Fruit fly (Drosophila melanogaster) whole organism, embryonic: ENCODE data around the gene CG42784.
A peak's percentile ranks its signal among the peaks of the same experiment; 100 is the strongest.

Experiments used
- Aef1 ChIP-seq: fragments of 200-800 bp; sonication (Bioruptor generic); IDR thresholded peaks from 3 replicates; pipeline ENCODE4 v1.3.6; 2022; ENCODE audit warnings: missing biosample characterization, missing genetic modification characterization
- CG10321 ChIP-seq: fragments of 200-800 bp; sonication (Bioruptor generic); IDR thresholded peaks from 2 replicates; pipeline ENCODE4 v1.3.6; 2022; ENCODE audit warnings: missing biosample characterization, missing genetic modification characterization
- CG10543 ChIP-seq: fragments of 200-800 bp; sonication (Bioruptor generic); optimal IDR thresholded peaks from 3 replicates; lab custom pipeline; 2017; ENCODE audit warnings: missing biosample characterization, mild to moderate bottlenecking, missing genetic modification characterization, moderate library complexity
- CG1233 ChIP-seq: fragments of 200-800 bp; sonication (Bioruptor generic); optimal IDR thresholded peaks from 4 replicates; lab custom pipeline; 2018; ENCODE audit warnings: missing biosample characterization, mild to moderate bottlenecking, missing genetic modification characterization
- CG12744 ChIP-seq: fragments of 200-800 bp; sonication (Bioruptor generic); optimal IDR thresholded peaks from 2 replicates; lab custom pipeline; 2016; ENCODE audit warnings: missing biosample characterization, missing genetic modification characterization
- CG13424 ChIP-seq: fragments of 200-800 bp; sonication (Bioruptor generic); optimal IDR thresholded peaks from 2 replicates; lab custom pipeline; 2019; ENCODE audit warnings: missing biosample characterization, mild to moderate bottlenecking, missing genetic modification characterization, moderate library complexity
- CG13775 ChIP-seq: fragments of 200-800 bp; sonication (Bioruptor generic); optimal IDR thresholded peaks from 3 replicates; lab custom pipeline; 2017; ENCODE audit warnings: missing biosample characterization, mild to moderate bottlenecking, missing genetic modification characterization
- CG17385 ChIP-seq: fragments of 200-800 bp; sonication (Bioruptor generic); optimal IDR thresholded peaks from 3 replicates; lab custom pipeline; 2018; ENCODE audit warnings: missing biosample characterization, mild to moderate bottlenecking, missing genetic modification characterization
- CG17612 ChIP-seq: fragments of 200-800 bp; sonication (Bioruptor generic); IDR thresholded peaks from 2 replicates; pipeline ENCODE4 v1.3.6; 2022; ENCODE audit warnings: missing biosample characterization, missing genetic modification characterization
- CG2116 ChIP-seq: fragments of 200-800 bp; sonication (Bioruptor generic); optimal IDR thresholded peaks from 3 replicates; lab custom pipeline; 2018; ENCODE audit warnings: missing biosample characterization, mild to moderate bottlenecking, missing genetic modification characterization
- CG31441 ChIP-seq: fragments of 200-800 bp; sonication (Bioruptor generic); IDR thresholded peaks from 2 replicates; pipeline ENCODE4 v1.3.6; 2022; ENCODE audit warnings: missing biosample characterization, missing genetic modification characterization
- CG3838 ChIP-seq: fragments of 200-800 bp; sonication (Bioruptor generic); optimal IDR thresholded peaks from 3 replicates; lab custom pipeline; 2016; ENCODE audit warnings: missing biosample characterization, missing genetic modification characterization
- CG3995 ChIP-seq: fragments of 200-800 bp; sonication (Bioruptor generic); optimal IDR thresholded peaks from 3 replicates; lab custom pipeline; 2016; ENCODE audit warnings: missing biosample characterization, missing genetic modification characterization
- CG5953 ChIP-seq: fragments of 200-800 bp; sonication (Bioruptor generic); IDR thresholded peaks from 2 replicates; pipeline ENCODE4 v1.3.6; 2022; ENCODE audit warnings: missing biosample characterization, missing genetic modification characterization
- CG8290 ChIP-seq, 3 experiments: fragments of 200-800 bp; sonication (Bioruptor generic); optimal IDR thresholded peaks; 2 replicates each; lab custom pipeline; 2016 to 2019; ENCODE audit warnings: missing biosample characterization in 3 of 3, missing genetic modification characterization in 3 of 3, mild to moderate bottlenecking in 2 of 3, moderate library complexity in 1 of 3
- Dll ChIP-seq: fragments of 200-800 bp; sonication (Bioruptor generic); IDR thresholded peaks from 4 replicates; pipeline ENCODE4 v1.3.6; 2022; ENCODE audit warnings: missing biosample characterization, missing genetic modification characterization; ENCODE audit not compliant: partially characterized antibody
- Dref ChIP-seq: fragments of 200-800 bp; sonication (Bioruptor generic); IDR thresholded peaks from 2 replicates; pipeline ENCODE4 v1.3.6; 2022; ENCODE audit warnings: missing biosample characterization, missing genetic modification characterization
- Elba2 ChIP-seq: fragments of 200-800 bp; sonication (Bioruptor generic); optimal IDR thresholded peaks from 3 replicates; lab custom pipeline; 2016; ENCODE audit warnings: missing biosample characterization, missing genetic modification characterization
- Ets97D ChIP-seq: fragments of 200-800 bp; sonication (Bioruptor generic); optimal IDR thresholded peaks from 3 replicates; lab custom pipeline; 2016; ENCODE audit warnings: missing biosample characterization, missing genetic modification characterization
- NC2β ChIP-seq: fragments of 200-800 bp; sonication (Bioruptor generic); optimal IDR thresholded peaks from 2 replicates; lab custom pipeline; 2016; ENCODE audit warnings: missing biosample characterization, missing genetic modification characterization
- Nf-YC ChIP-seq: fragments of 200-800 bp; optimal IDR thresholded peaks from 3 replicates; lab custom pipeline; 2019; ENCODE audit warnings: missing biosample characterization, mild to moderate bottlenecking, missing genetic modification characterization, moderate library complexity
- Pdp1 ChIP-seq, 2 experiments: fragments of 200-800 bp; sonication (Bioruptor generic); optimal IDR thresholded peaks; 3 replicates each; lab custom pipeline; 2016; ENCODE audit warnings: missing biosample characterization in 2 of 2, missing genetic modification characterization in 2 of 2, mild to moderate bottlenecking in 1 of 2, moderate library complexity in 1 of 2
- Six4 ChIP-seq: fragments of 200-800 bp; sonication (Bioruptor generic); optimal IDR thresholded peaks from 2 replicates; lab custom pipeline; 2016; ENCODE audit warnings: missing biosample characterization, missing genetic modification characterization
- Spps ChIP-seq: fragments of 200-800 bp; sonication (Bioruptor generic); optimal IDR thresholded peaks from 2 replicates; lab custom pipeline; 2018; ENCODE audit warnings: missing biosample characterization, mild to moderate bottlenecking, missing genetic modification characterization
- Taf1 ChIP-seq: fragments of 200-800 bp; sonication (Bioruptor generic); IDR thresholded peaks from 2 replicates; pipeline ENCODE4 v1.3.6; 2022; ENCODE audit warnings: missing biosample characterization, missing genetic modification characterization
- Tbp ChIP-seq: fragments of >200 bp; optimal IDR thresholded peaks from 2 replicates; lab custom pipeline; 2018; ENCODE audit warnings: missing biosample characterization, missing genetic modification characterization
- abd-A ChIP-seq: fragments of 200-800 bp; sonication (Bioruptor generic); optimal IDR thresholded peaks from 3 replicates; lab custom pipeline; 2019; ENCODE audit warnings: missing biosample characterization, mild to moderate bottlenecking, missing genetic modification characterization, moderate library complexity
- crol ChIP-seq: fragments of 200-800 bp; sonication (Bioruptor generic); IDR thresholded peaks from 2 replicates; pipeline ENCODE4 v1.3.6; 2022; ENCODE audit warnings: missing biosample characterization, missing genetic modification characterization
- disco-r ChIP-seq: fragments of 200-800 bp; sonication (Bioruptor generic); optimal IDR thresholded peaks from 2 replicates; lab custom pipeline; 2016; ENCODE audit warnings: missing biosample characterization, missing genetic modification characterization
- ems ChIP-seq: fragments of 200-800 bp; sonication (Bioruptor generic); optimal IDR thresholded peaks from 3 replicates; lab custom pipeline; 2016; ENCODE audit warnings: missing biosample characterization, missing genetic modification characterization
- esg ChIP-seq: fragments of 200-800 bp; sonication (Bioruptor generic); conservative IDR thresholded peaks from 2 replicates; pipeline ENCODE4 v1.3.6; 2022; ENCODE audit warnings: missing biosample characterization, missing genetic modification characterization
- fd64A ChIP-seq: fragments of 200-800 bp; sonication (Bioruptor generic); optimal IDR thresholded peaks from 3 replicates; lab custom pipeline; 2018; ENCODE audit warnings: missing biosample characterization, mild to moderate bottlenecking, missing genetic modification characterization
- fu2 ChIP-seq: fragments of 200-800 bp; sonication (Bioruptor generic); optimal IDR thresholded peaks from 2 replicates; lab custom pipeline; 2016; ENCODE audit warnings: missing biosample characterization, missing genetic modification characterization
- gcm ChIP-seq: fragments of 200-800 bp; sonication (Bioruptor generic); optimal IDR thresholded peaks from 2 replicates; lab custom pipeline; 2019; ENCODE audit warnings: missing biosample characterization, mild to moderate bottlenecking, missing genetic modification characterization, moderate library complexity
- gcm2 ChIP-seq: fragments of 200-800 bp; sonication (Bioruptor generic); optimal IDR thresholded peaks from 2 replicates; lab custom pipeline; 2016; ENCODE audit warnings: missing biosample characterization, missing genetic modification characterization
- gfzf ChIP-seq: fragments of 200-800 bp; sonication (Bioruptor generic); optimal IDR thresholded peaks from 2 replicates; lab custom pipeline; 2016; ENCODE audit warnings: missing biosample characterization, mild to moderate bottlenecking, missing genetic modification characterization, moderate library complexity
- hth ChIP-seq: fragments of >200 bp; optimal IDR thresholded peaks from 2 replicates; lab custom pipeline; 2017; ENCODE audit warnings: inconsistent platforms
- insv ChIP-seq, 2 experiments: fragments of 200-800 bp; sonication (Bioruptor generic); optimal IDR thresholded peaks; 3 replicates each; lab custom pipeline; 2016 to 2018; ENCODE audit warnings: missing biosample characterization in 2 of 2, missing genetic modification characterization in 2 of 2
- klu ChIP-seq: fragments of 200-800 bp; sonication (Bioruptor generic); IDR thresholded peaks from 2 replicates; pipeline ENCODE4 v1.3.6; 2022; ENCODE audit warnings: missing biosample characterization, missing genetic modification characterization
- mirr ChIP-seq: fragments of 200-800 bp; sonication (Bioruptor generic); optimal IDR thresholded peaks from 3 replicates; lab custom pipeline; 2018; ENCODE audit warnings: missing biosample characterization, mild to moderate bottlenecking, missing genetic modification characterization
- mld ChIP-seq: fragments of 200-800 bp; sonication (Bioruptor generic); IDR thresholded peaks from 3 replicates; pipeline ENCODE4 v1.3.6; 2022; ENCODE audit warnings: missing biosample characterization, missing genetic modification characterization; ENCODE audit not compliant: partially characterized antibody
- odd ChIP-seq: fragments of 200-800 bp; sonication (Bioruptor generic); optimal IDR thresholded peaks from 2 replicates; lab custom pipeline; 2017; ENCODE audit warnings: missing biosample characterization, mild to moderate bottlenecking, missing genetic modification characterization
- phol ChIP-seq: fragments of 200-800 bp; sonication (Bioruptor generic); optimal IDR thresholded peaks from 3 replicates; lab custom pipeline; 2018; ENCODE audit warnings: missing biosample characterization, mild to moderate bottlenecking, missing genetic modification characterization, moderate library complexity
- pros ChIP-seq: fragments of 200-800 bp; sonication (Bioruptor generic); optimal IDR thresholded peaks from 3 replicates; lab custom pipeline; 2019; ENCODE audit warnings: missing biosample characterization, mild to moderate bottlenecking, missing genetic modification characterization, moderate library complexity
- scrt ChIP-seq: fragments of 200-800 bp; sonication (Bioruptor generic); optimal IDR thresholded peaks from 2 replicates; lab custom pipeline; 2018; ENCODE audit warnings: missing biosample characterization, mild to moderate bottlenecking, missing genetic modification characterization, moderate library complexity
- stc ChIP-seq: fragments of 200-800 bp; sonication (Bioruptor generic); IDR thresholded peaks from 2 replicates; pipeline ENCODE4 v1.3.6; 2022; ENCODE audit warnings: missing biosample characterization, missing genetic modification characterization
- sug ChIP-seq: fragments of 200-800 bp; optimal IDR thresholded peaks from 2 replicates; lab custom pipeline; 2019; ENCODE audit warnings: missing biosample characterization, mild to moderate bottlenecking, missing genetic modification characterization, moderate library complexity
- tgo ChIP-seq: fragments of 200-800 bp; sonication (Bioruptor generic); IDR thresholded peaks from 3 replicates; pipeline ENCODE4 v1.3.6; 2022; ENCODE audit warnings: missing biosample characterization, missing genetic modification characterization
- trh ChIP-seq: fragments of 200-800 bp; sonication (Bioruptor generic); optimal IDR thresholded peaks from 2 replicates; lab custom pipeline; 2016; ENCODE audit warnings: missing biosample characterization, missing genetic modification characterization
- unpg ChIP-seq: fragments of 200-800 bp; sonication (Bioruptor generic); optimal IDR thresholded peaks from 3 replicates; lab custom pipeline; 2018; ENCODE audit warnings: missing biosample characterization, mild to moderate bottlenecking, missing genetic modification characterization, moderate library complexity
- vvl ChIP-seq: fragments of 200-800 bp; sonication (Bioruptor generic); IDR thresholded peaks from 2 replicates; pipeline ENCODE4 v1.3.6; 2022; ENCODE audit warnings: missing biosample characterization, missing genetic modification characterization
- wek ChIP-seq: fragments of 200-800 bp; sonication (Bioruptor generic); optimal IDR thresholded peaks from 3 replicates; lab custom pipeline; 2018; ENCODE audit warnings: missing biosample characterization, mild to moderate bottlenecking, missing genetic modification characterization, moderate library complexity

Gene CG42784

dm6 chr2L:13370762-13371161, 44.5 kb upstream of the CG42784 start, which contains the start of gene ND-B22 (continued):
- TF ChIP-seq CG31441 (GFP tag; lab: Robert Waterston, UW), result peak; percentile 39; the same call in 1 of the 2 replicates
- no peak for TF ChIP-seq CG17612 (GFP tag; lab: Robert Waterston, UW)
- no peak for TF ChIP-seq mld (GFP tag; lab: Robert Waterston, UW)
- TF ChIP-seq CG10321, result no peak
- TF ChIP-seq CG13775, result no peak
- TF ChIP-seq Dref (GFP tag; lab: Robert Waterston, UW), result 0 out of 2 replicates have a peak, but pooled peaks have one; percentile 24
- TF ChIP-seq NC2β (GFP tag; lab: Kevin White, UChicago), result peak; percentile 17
- TF ChIP-seq stc, result no peak
- no peak for TF ChIP-seq wek (GFP tag; lab: Kevin White, UChicago)
- peak; percentile 38 for TF ChIP-seq CG10543 (GFP tag; lab: Kevin White, UChicago)
- peak; percentile 49 for TF ChIP-seq CG17385 (GFP tag; lab: Kevin White, UChicago)
- no peak for TF ChIP-seq Taf1
- TF ChIP-seq CG3995, result peak; percentile 32
- TF ChIP-seq odd (GFP tag; lab: Kevin White, UChicago), result peak; percentile 32
- TF ChIP-seq ems (GFP tag; lab: Kevin White, UChicago), result peak; percentile 26
- no peak for TF ChIP-seq esg
- peak; percentile 25 for TF ChIP-seq fu2 (GFP tag; lab: Kevin White, UChicago)
- no peak for TF ChIP-seq trh (GFP tag; lab: Kevin White, UChicago)
- peak; percentile 46 for TF ChIP-seq phol (tag; lab: Kevin White, UChicago)
- TF ChIP-seq fd64A (GFP tag; lab: Kevin White, UChicago), result no peak
- peak; percentile 27 to 97 for TF ChIP-seq Pdp1 (GFP tag; optimal IDR thresholded peaks at IDR 0.05; lab: Kevin White, UChicago)
- peak; percentile 64 for TF ChIP-seq Aef1 (GFP tag; lab: Robert Waterston, UW)
- TF ChIP-seq insv (GFP tag; optimal IDR thresholded peaks at IDR 0.05; lab: Kevin White, UChicago), result no peak
- no peak for TF ChIP-seq crol (GFP tag; lab: Robert Waterston, UW)
- TF ChIP-seq klu (GFP tag; lab: Robert Waterston, UW), result no peak
- TF ChIP-seq CG1233, result peak; percentile 39
- no peak for TF ChIP-seq Six4 (GFP tag; lab: Kevin White, UChicago)
- TF ChIP-seq tgo (GFP tag; lab: Robert Waterston, UW), result no peak
- TF ChIP-seq gcm (GFP tag; lab: Kevin White, UChicago), result no peak
- TF ChIP-seq gcm2 (GFP tag; lab: Kevin White, UChicago), result no peak
- no peak for TF ChIP-seq Spps (tag; lab: Kevin White, UChicago)
- TF ChIP-seq vvl (GFP tag; lab: Robert Waterston, UW), result peak; percentile 83
- TF ChIP-seq scrt (GFP tag; lab: Kevin White, UChicago), result peak; percentile 24
- TF ChIP-seq CG12744 (GFP tag; lab: Kevin White, UChicago), result no peak
- TF ChIP-seq Elba2 (GFP tag; lab: Kevin White, UChicago), result no peak
- peak; percentile 53 for TF ChIP-seq sug (tag; lab: Kevin White, UChicago)
- TF ChIP-seq disco-r (GFP tag; lab: Kevin White, UChicago), result no peak
- peak; percentile 71 for TF ChIP-seq Ets97D (GFP tag; lab: Kevin White, UChicago)
- TF ChIP-seq CG3838, result no peak
- TF ChIP-seq CG8290 (GFP tag; optimal IDR thresholded peaks at IDR 0.05; lab: Kevin White, UChicago), result no peak
- peak in 1 of 2 experiments; percentile 49 for TF ChIP-seq CG8290 (tag; optimal IDR thresholded peaks at IDR 0.05; lab: Kevin White, UChicago)
- no peak for TF ChIP-seq abd-A (tag; lab: Kevin White, UChicago)
- peak; percentile 19 for TF ChIP-seq unpg
- no peak for TF ChIP-seq gfzf (GFP tag; lab: Kevin White, UChicago)
- no peak for TF ChIP-seq CG13424 (tag; lab: Kevin White, UChicago)
- no peak for TF ChIP-seq pros
- TF ChIP-seq Dll (GFP tag; lab: Robert Waterston, UW), result peak; percentile 37; the same call in 1 of the 4 replicates
- no peak for TF ChIP-seq mirr (GFP tag; lab: Kevin White, UChicago)
- TF ChIP-seq hth, result no peak
- TF ChIP-seq CG5953, result no peak
- peak; percentile 47 for TF ChIP-seq Nf-YC
- no peak for TF ChIP-seq Tbp
- TF ChIP-seq CG2116 (GFP tag; lab: Kevin White, UChicago), result peak; percentile 3
